Worm (Caenorhabditis elegans) whole organism, L4/young adult: ENCODE measurements around the gene F17C8.6.

Source experiments
- W03F9.2 ChIP-seq: fragments of 150-350 bp; optimal IDR thresholded peaks from 2 replicates; lab custom pipeline; 2014; ENCODE audit warnings: missing biosample characterization, missing genetic modification characterization
- dao-5 ChIP-seq: sonication (generic microtip); optimal IDR thresholded peaks from 2 replicates; lab custom pipeline; 2016; ENCODE audit warnings: missing genotype, missing genetic modification characterization, moderate library complexity, missing compliant biosample characterization
- him-1 ChIP-seq: sonication (generic microtip); optimal IDR thresholded peaks from 2 replicates; lab custom pipeline; 2016; ENCODE audit warnings: missing genotype, missing genetic modification reagents, missing genetic modification characterization, missing compliant biosample characterization

DNA sequence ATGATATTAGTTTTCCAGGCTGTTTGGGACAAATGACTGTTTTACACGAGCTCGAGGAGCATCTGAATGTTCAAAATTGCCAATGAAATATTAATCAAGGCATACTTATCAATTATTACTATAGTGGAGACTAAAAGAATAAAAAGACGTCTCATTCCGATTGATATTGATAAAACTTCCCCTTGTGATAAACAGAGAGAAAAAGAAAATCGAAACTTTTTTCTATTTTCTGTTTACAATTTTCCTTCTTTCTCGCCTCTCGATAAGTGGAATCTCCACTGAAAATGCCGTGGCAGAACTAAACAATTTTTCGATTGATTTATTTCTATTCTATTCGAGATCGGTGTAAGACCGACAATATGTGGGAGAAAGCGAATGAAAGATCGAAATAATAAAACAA lies 34.0 kb upstream of the F17C8.6 start, which contains the start of gene B0393.9:
- TF ChIP-seq W03F9.2 (tag; lab: Kevin White, UChicago), result no peak
- TF ChIP-seq him-1 (tag; lab: Kevin White, UChicago), result no peak
- TF ChIP-seq dao-5, result no peak
